Worm (Caenorhabditis elegans) whole organism, young adult: ENCODE results near the gene cox-6B.

ENCODE experiments used
- B0035.1 ChIP-seq: sonication (generic microtip); optimal IDR thresholded peaks from 2 replicates; lab custom pipeline; 2016; ENCODE audit warnings: missing genetic modification characterization, mild to moderate bottlenecking, missing compliant biosample characterization, missing genotype, missing genetic modification reagents
- F23B12.7 ChIP-seq: sonication (generic microtip); optimal IDR thresholded peaks from 2 replicates; lab custom pipeline; 2017; ENCODE audit warnings: missing genetic modification characterization, mild to moderate bottlenecking, missing compliant biosample characterization, antibody characterized with exemption, moderate library complexity; ENCODE audit not compliant: insufficient read depth
- F55B11.4 ChIP-seq: sonication (generic microtip); optimal IDR thresholded peaks from 2 replicates; lab custom pipeline; 2016; ENCODE audit warnings: missing compliant biosample characterization, missing genetic modification characterization, borderline replicate concordance; ENCODE audit not compliant: insufficient read depth
- F57C9.4 ChIP-seq: sonication (generic microtip); optimal IDR thresholded peaks from 2 replicates; lab custom pipeline; 2017; ENCODE audit warnings: mild to moderate bottlenecking, missing genetic modification characterization, missing compliant biosample characterization
- Y56A3A.18 ChIP-seq: fragments of 200-800 bp; sonication (Bioruptor generic); IDR thresholded peaks from 2 replicates; pipeline ENCODE4 v1.3.6; 2022; ENCODE audit warnings: missing genetic modification reagents, missing genetic modification characterization, missing compliant biosample characterization
- ama-1 ChIP-seq, 3 experiments: fragments of 150-350 bp in 1 of 3; sonication (generic microtip) in 2 of 3; optimal IDR thresholded peaks; 2 replicates each; lab custom pipeline; 2014 to 2018; ENCODE audit warnings: missing biosample characterization in 2 of 3, missing genetic modification characterization in 2 of 3, missing genetic modification reagents in 2 of 3
- attf-3 ChIP-seq: fragments of 200-800 bp; sonication (Bioruptor generic); conservative IDR thresholded peaks from 2 replicates; pipeline ENCODE4 v1.3.6; 2022; ENCODE audit warnings: missing genetic modification reagents, missing genetic modification characterization, missing compliant biosample characterization
- bed-1 ChIP-seq: fragments of 200-800 bp; sonication (Bioruptor generic); IDR thresholded peaks from 2 replicates; pipeline ENCODE4 v1.3.6; 2022; ENCODE audit warnings: missing genetic modification reagents, missing genetic modification characterization, missing compliant biosample characterization
- ceh-100 ChIP-seq: fragments of 200-800 bp; sonication (Bioruptor generic); IDR thresholded peaks from 2 replicates; pipeline ENCODE4 v1.3.6; 2022; ENCODE audit warnings: missing genetic modification reagents, missing genetic modification characterization, missing compliant biosample characterization
- ceh-79 ChIP-seq: sonication (generic microtip); optimal IDR thresholded peaks from 2 replicates; lab custom pipeline; 2017; ENCODE audit warnings: mild to moderate bottlenecking, missing genetic modification characterization, missing compliant biosample characterization
- ceh-91 ChIP-seq: fragments of 200-800 bp; sonication (Bioruptor generic); IDR thresholded peaks from 2 replicates; pipeline ENCODE4 v1.3.6; 2022; ENCODE audit warnings: missing genetic modification reagents, missing genetic modification characterization, missing compliant biosample characterization
- die-1 ChIP-seq: sonication (generic microtip); optimal IDR thresholded peaks from 2 replicates; lab custom pipeline; 2016; ENCODE audit warnings: missing genotype, mild to moderate bottlenecking, missing genetic modification characterization, missing compliant biosample characterization
- dpff-1 ChIP-seq: sonication (generic microtip); optimal IDR thresholded peaks from 2 replicates; lab custom pipeline; 2017; ENCODE audit warnings: mild to moderate bottlenecking, missing genetic modification characterization, missing compliant biosample characterization
- dpl-1 ChIP-seq: fragments of 150-350 bp; optimal IDR thresholded peaks from 2 replicates; lab custom pipeline; 2014; ENCODE audit warnings: missing biosample characterization, missing genetic modification reagents, missing genetic modification characterization
- egl-18 ChIP-seq: fragments of 200-800 bp; sonication (Bioruptor generic); IDR thresholded peaks from 2 replicates; pipeline ENCODE4 v1.3.6; 2022; ENCODE audit warnings: missing genetic modification reagents, missing genetic modification characterization, missing compliant biosample characterization
- ekl-4 ChIP-seq: fragments of 200-800 bp; sonication (Bioruptor generic); IDR thresholded peaks from 2 replicates; pipeline ENCODE4 v1.3.6; 2022; ENCODE audit warnings: missing genetic modification reagents, missing genetic modification characterization, missing compliant biosample characterization
- him-1 ChIP-seq: sonication (generic microtip); optimal IDR thresholded peaks from 2 replicates; lab custom pipeline; 2016; ENCODE audit warnings: missing genotype, missing genetic modification reagents, missing genetic modification characterization, missing compliant biosample characterization
- hrde-1 ChIP-seq: sonication (generic microtip); optimal IDR thresholded peaks from 2 replicates; lab custom pipeline; 2016; ENCODE audit warnings: missing genetic modification characterization, mild to moderate bottlenecking, missing compliant biosample characterization, moderate library complexity, missing genotype, missing genetic modification reagents, borderline replicate concordance
- hsf-1 ChIP-seq: fragments of 200-800 bp; sonication (Bioruptor generic); IDR thresholded peaks from 2 replicates; pipeline ENCODE4 v1.3.6; 2022; ENCODE audit warnings: missing genetic modification reagents, missing genetic modification characterization, missing compliant biosample characterization
- lag-1 ChIP-seq: fragments of 200-800 bp; sonication (Bioruptor generic); IDR thresholded peaks from 2 replicates; pipeline ENCODE4 v1.3.6; 2022; ENCODE audit warnings: missing genetic modification reagents, missing genetic modification characterization, missing compliant biosample characterization
- let-526 ChIP-seq: fragments of 200-800 bp; sonication (Bioruptor generic); IDR thresholded peaks from 2 replicates; pipeline ENCODE4 v1.3.6; 2022; ENCODE audit warnings: missing genetic modification reagents, missing genetic modification characterization, missing compliant biosample characterization
- lin-26 ChIP-seq: fragments of 200-800 bp; sonication (Bioruptor generic); IDR thresholded peaks from 2 replicates; pipeline ENCODE4 v1.3.6; 2022; ENCODE audit warnings: missing genetic modification reagents, missing genetic modification characterization, missing compliant biosample characterization
- lsl-1 ChIP-seq: fragments of 200-800 bp; sonication (Bioruptor generic); optimal IDR thresholded peaks from 2 replicates; lab custom pipeline; 2018; ENCODE audit warnings: mild to moderate bottlenecking, missing genetic modification characterization, moderate library complexity, missing compliant biosample characterization
- lsy-27 ChIP-seq: sonication (generic microtip); optimal IDR thresholded peaks from 2 replicates; lab custom pipeline; 2017; ENCODE audit warnings: missing genetic modification characterization, mild to moderate bottlenecking, missing compliant biosample characterization, antibody characterized with exemption, missing genotype, borderline replicate concordance; ENCODE audit not compliant: insufficient read depth
- mcd-1 ChIP-seq: fragments of 200-800 bp; sonication (Bioruptor generic); IDR thresholded peaks from 2 replicates; pipeline ENCODE4 v1.3.6; 2022; ENCODE audit warnings: missing genetic modification reagents, missing genetic modification characterization, missing compliant biosample characterization
- nfya-1 ChIP-seq: sonication (generic microtip); optimal IDR thresholded peaks from 2 replicates; lab custom pipeline; 2017; ENCODE audit warnings: antibody characterized with exemption, missing compliant biosample characterization, missing genetic modification characterization, borderline replicate concordance; ENCODE audit not compliant: insufficient read depth
- nfya-2 ChIP-seq: fragments of 200-800 bp; sonication (Bioruptor generic); IDR thresholded peaks from 2 replicates; pipeline ENCODE4 v1.3.6; 2022; ENCODE audit warnings: missing genetic modification reagents, missing genetic modification characterization, missing compliant biosample characterization
- nfyb-1 ChIP-seq: fragments of 200-800 bp; sonication (Bioruptor generic); IDR thresholded peaks from 2 replicates; pipeline ENCODE4 v1.3.6; 2022; ENCODE audit warnings: missing genetic modification reagents, missing genetic modification characterization, missing compliant biosample characterization
- nhr-80 ChIP-seq: sonication (generic microtip); optimal IDR thresholded peaks from 2 replicates; lab custom pipeline; 2016; ENCODE audit warnings: missing genetic modification characterization, missing compliant biosample characterization
- pha-4 ChIP-seq: fragments of 150-350 bp; sonication (generic microtip); optimal IDR thresholded peaks from 2 replicates; lab custom pipeline; 2014; ENCODE audit warnings: missing biosample characterization, missing genetic modification reagents, missing genetic modification characterization
- sea-2 ChIP-seq: fragments of 200-800 bp; sonication (Bioruptor generic); IDR thresholded peaks from 2 replicates; pipeline ENCODE4 v1.3.6; 2022; ENCODE audit warnings: missing genetic modification characterization, missing compliant biosample characterization
- sptf-2 ChIP-seq: fragments of 200-800 bp; sonication (Bioruptor generic); optimal IDR thresholded peaks from 2 replicates; lab custom pipeline; 2018; ENCODE audit warnings: mild to moderate bottlenecking, missing genetic modification characterization, missing compliant biosample characterization
- tbx-9 ChIP-seq: sonication (generic microtip); optimal IDR thresholded peaks from 2 replicates; lab custom pipeline; 2016; ENCODE audit warnings: borderline replicate concordance, missing genetic modification characterization, inconsistent platforms, missing compliant biosample characterization
- xnd-1 ChIP-seq: sonication (generic microtip); optimal IDR thresholded peaks from 2 replicates; lab custom pipeline; 2016; ENCODE audit warnings: missing genotype, missing genetic modification reagents, missing genetic modification characterization, missing compliant biosample characterization
- ztf-18 ChIP-seq: sonication (generic microtip); optimal IDR thresholded peaks from 2 replicates; lab custom pipeline; 2016; ENCODE audit warnings: missing genotype, mild to moderate bottlenecking, missing genetic modification characterization, missing compliant biosample characterization
- ztf-25 ChIP-seq: fragments of 200-800 bp; sonication (Bioruptor generic); IDR thresholded peaks from 2 replicates; pipeline ENCODE4 v1.3.6; 2022; ENCODE audit warnings: missing genetic modification reagents, missing genetic modification characterization, missing compliant biosample characterization
- ztf-28 ChIP-seq: fragments of 200-800 bp; sonication (Bioruptor generic); IDR thresholded peaks from 2 replicates; pipeline ENCODE4 v1.3.6; 2022; ENCODE audit warnings: missing genetic modification reagents, missing genetic modification characterization, missing compliant biosample characterization
- ztf-3 ChIP-seq: fragments of 200-800 bp; sonication (Bioruptor generic); optimal IDR thresholded peaks from 2 replicates; lab custom pipeline; 2018; ENCODE audit warnings: mild to moderate bottlenecking, missing genetic modification characterization, missing compliant biosample characterization
- ztf-6 ChIP-seq: fragments of 200-800 bp; sonication (Bioruptor generic); IDR thresholded peaks from 2 replicates; pipeline ENCODE4 v1.3.6; 2022; ENCODE audit warnings: missing genetic modification reagents, missing genetic modification characterization, missing compliant biosample characterization

The cox-6B gene

DNA sequence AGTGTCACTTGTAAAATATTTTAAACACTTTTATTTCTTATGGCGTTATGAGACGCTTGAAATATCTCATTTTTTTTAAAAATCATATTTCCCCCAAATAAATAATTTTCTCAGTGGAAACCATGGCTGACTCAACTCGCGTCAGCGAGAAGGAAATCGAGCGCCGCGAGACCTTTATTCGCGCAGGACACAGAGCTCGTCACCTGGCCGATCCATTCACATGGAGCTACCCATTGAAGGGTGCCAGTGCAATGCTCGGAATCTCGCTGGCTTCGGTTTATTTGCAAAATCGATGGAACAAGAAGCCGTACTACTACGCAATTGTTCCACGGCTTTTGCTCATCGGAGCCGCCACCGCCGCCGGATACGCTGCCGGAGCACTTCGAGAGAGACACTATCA lies 87.3 kb downstream of the cox-6B start, which contains the start of gene nduc-2 (continued):
- no peak for TF ChIP-seq lsy-27 (tag; lab: Kevin White, UChicago)
- 0 out of 2 replicates have a peak, but pooled peaks have one; percentile 24 for TF ChIP-seq ceh-100
- no peak for TF ChIP-seq ztf-6 (GFP tag; lab: Robert Waterston, UW)
- no peak for TF ChIP-seq him-1 (tag; lab: Kevin White, UChicago)
- no peak for TF ChIP-seq lin-26 (GFP tag; lab: Robert Waterston, UW)
- no peak for TF ChIP-seq ztf-25 (GFP tag; lab: Robert Waterston, UW)
- no peak for TF ChIP-seq F55B11.4
- 0 out of 2 replicates have a peak, but pooled peaks have one; percentile 31 for TF ChIP-seq Y56A3A.18 (GFP tag; lab: Robert Waterston, UW)
- no peak for TF ChIP-seq F57C9.4 (tag; lab: Kevin White, UChicago)
- no peak for TF ChIP-seq ceh-91 (GFP tag; lab: Robert Waterston, UW)
- no peak for TF ChIP-seq dpff-1 (tag; lab: Kevin White, UChicago)
- TF ChIP-seq die-1, result no peak
- TF ChIP-seq pha-4 (tag; lab: Kevin White, UChicago), result no peak
- TF ChIP-seq sptf-2 (GFP tag; lab: Kevin White, UChicago), result no peak
- no peak for TF ChIP-seq nfya-2 (GFP tag; lab: Robert Waterston, UW)
- TF ChIP-seq hrde-1 (tag; lab: Kevin White, UChicago), result no peak
- no peak for TF ChIP-seq dpl-1 (GFP tag; lab: Kevin White, UChicago)
- TF ChIP-seq B0035.1 (tag; lab: Kevin White, UChicago), result no peak
- 0 out of 2 replicates have a peak, but pooled peaks have one; percentile 51 for TF ChIP-seq lag-1
- TF ChIP-seq ztf-18 (tag; lab: Kevin White, UChicago), result no peak
- TF ChIP-seq egl-18, result no peak
- TF ChIP-seq hsf-1 (GFP tag; lab: Robert Waterston, UW), result peak; percentile 60; the same call in 1 of the 2 replicates
- no peak for TF ChIP-seq bed-1
- no peak for TF ChIP-seq attf-3 (GFP tag; lab: Robert Waterston, UW)
- TF ChIP-seq nfyb-1 (GFP tag; lab: Robert Waterston, UW), result peak; percentile 35; the same call in 1 of the 2 replicates
- no peak for TF ChIP-seq ceh-79
- TF ChIP-seq nhr-80, result no peak
- no peak for TF ChIP-seq let-526 (GFP tag; lab: Robert Waterston, UW)
- TF ChIP-seq ekl-4 (GFP tag; lab: Robert Waterston, UW), result peak; percentile 43; the same call in 1 of the 2 replicates
- no peak for TF ChIP-seq tbx-9 (tag; lab: Kevin White, UChicago)
- TF ChIP-seq F23B12.7 (tag; lab: Kevin White, UChicago), result no peak
- TF ChIP-seq nfya-1 (tag; lab: Kevin White, UChicago), result no peak
- peak; percentile 69 for TF ChIP-seq mcd-1 (GFP tag; lab: Robert Waterston, UW)
- peak; percentile 26 for TF ChIP-seq ama-1 (optimal IDR thresholded peaks at IDR 0.05; lab: Kevin White, UChicago)
- TF ChIP-seq ama-1 (GFP tag; optimal IDR thresholded peaks at IDR 0.05; lab: Kevin White, UChicago), result no peak
- no peak for TF ChIP-seq ztf-28 (GFP tag; lab: Robert Waterston, UW)
- no peak for TF ChIP-seq lsl-1 (GFP tag; lab: Kevin White, UChicago)
- no peak for TF ChIP-seq ztf-3 (GFP tag; lab: Kevin White, UChicago)
- no peak for TF ChIP-seq sea-2
- TF ChIP-seq xnd-1 (tag; lab: Kevin White, UChicago), result no peak
